Worm (Caenorhabditis elegans) whole organism, L2 larva: ENCODE results near the gene C27D6.3.
A peak's percentile ranks its signal among the peaks of the same experiment; 100 is the strongest.

ENCODE experiments used
- alr-1 ChIP-seq: fragments of 150-350 bp; optimal IDR thresholded peaks from 2 replicates; lab custom pipeline; 2014; ENCODE audit warnings: missing biosample characterization, missing genetic modification characterization
- ceh-16 ChIP-seq: fragments of 150-350 bp; optimal IDR thresholded peaks from 2 replicates; lab custom pipeline; 2014; ENCODE audit warnings: missing biosample characterization, missing genetic modification characterization
- ceh-82 ChIP-seq: fragments of 150-350 bp; optimal IDR thresholded peaks from 2 replicates; lab custom pipeline; 2014; ENCODE audit warnings: missing biosample characterization, missing genetic modification characterization
- lin-11 ChIP-seq: fragments of 150-350 bp; sonication (generic microtip); optimal IDR thresholded peaks from 2 replicates; lab custom pipeline; 2014; ENCODE audit warnings: missing biosample characterization, missing genetic modification characterization, inconsistent platforms, mixed read lengths
- lin-13 ChIP-seq: fragments of 150-350 bp; optimal IDR thresholded peaks from 2 replicates; lab custom pipeline; 2014; ENCODE audit warnings: missing biosample characterization, missing genetic modification reagents, missing genetic modification characterization
- mbf-1 ChIP-seq: sonication (generic microtip); optimal IDR thresholded peaks from 2 replicates; lab custom pipeline; 2017; ENCODE audit warnings: missing biosample characterization, missing genetic modification characterization
- nhr-12 ChIP-seq: fragments of 150-350 bp; optimal IDR thresholded peaks from 2 replicates; lab custom pipeline; 2014; ENCODE audit warnings: missing biosample characterization, missing genetic modification characterization
- skn-1 ChIP-seq: sonication (generic microtip); optimal IDR thresholded peaks from 2 replicates; lab custom pipeline; 2017; ENCODE audit warnings: missing biosample characterization, missing genetic modification characterization
- unc-62 ChIP-seq: fragments of 150-350 bp; optimal IDR thresholded peaks from 2 replicates; lab custom pipeline; 2014; ENCODE audit warnings: missing biosample characterization, missing genetic modification reagents, missing genetic modification characterization
- ztf-11 ChIP-seq: sonication (generic microtip); optimal IDR thresholded peaks from 2 replicates; lab custom pipeline; 2017; ENCODE audit warnings: missing biosample characterization, missing genetic modification characterization

DNA sequence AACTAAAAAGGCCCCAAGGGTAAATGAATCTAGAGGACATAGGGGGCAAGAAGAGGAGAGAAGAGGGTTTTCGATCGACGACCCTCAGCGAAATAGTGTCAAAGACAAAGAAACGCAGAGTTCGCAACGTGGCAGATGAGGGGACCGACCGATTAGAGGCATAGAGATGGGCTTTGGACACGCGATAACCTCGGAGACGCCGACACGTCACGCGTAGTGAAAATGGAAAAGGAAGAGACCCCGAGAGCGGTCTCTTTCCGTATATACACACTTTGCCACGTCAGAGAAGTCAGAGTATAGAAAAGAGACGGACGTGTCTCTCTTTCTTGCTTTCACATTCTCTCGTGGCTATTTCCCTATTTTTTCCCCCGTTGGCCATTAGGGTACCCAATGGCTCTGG is 7.2 kb upstream of the C27D6.3 start:
- TF ChIP-seq unc-62 (no peak), skn-1 (tag; lab: Kevin White, UChicago) (no peak), ceh-82 (no peak), ceh-16 (tag; lab: Kevin White, UChicago) (no peak), alr-1 (no peak), mbf-1 (tag; lab: Kevin White, UChicago) (no peak), ztf-11 (tag; lab: Kevin White, UChicago) (no peak), nhr-12 (tag; lab: Kevin White, UChicago) (no peak), lin-13 (peak; percentile 55), lin-11 (tag; lab: Kevin White, UChicago) (peak; percentile 49)
